Worm (Caenorhabditis elegans): Measurements from ENCODE around the gene lro-1.

The lro-1 gene

ce11 chrX:6250866-6251265 lies 21.0 kb upstream of the lro-1 start:
- TF ChIP-seq fkh-10 (GFP tag; optimal IDR thresholded peaks at IDR 0.05) (peak; percentile 64), skn-1 (tag; optimal IDR thresholded peaks at IDR 0.05) (no peak), pha-4 (tag; optimal IDR thresholded peaks at IDR 0.05) (no peak)

- TF ChIP-seq nhr-23 (tag; optimal IDR thresholded peaks at IDR 0.05) (peak; percentile 14), lin-15B (tag; optimal IDR thresholded peaks at IDR 0.05) (no peak)
Measured at ce11 chrX:6251321-6251720, 20.6 kb upstream of the lro-1 start.

- TF ChIP-seq lin-39 (tag; optimal IDR thresholded peaks at IDR 0.05) (peak; percentile 28), sea-2 (GFP tag; optimal IDR thresholded peaks at IDR 0.05) (no peak), nhr-23 (tag; optimal IDR thresholded peaks at IDR 0.05) (peak; percentile 10), pqm-1 (tag; optimal IDR thresholded peaks at IDR 0.05) (peak; percentile 35), tbx-2 (tag; optimal IDR thresholded peaks at IDR 0.05) (peak; percentile 16), zag-1 (tag; optimal IDR thresholded peaks at IDR 0.05) (no peak), nhr-77 (tag; optimal IDR thresholded peaks at IDR 0.05) (no peak), R02D3.7 (tag; optimal IDR thresholded peaks at IDR 0.05) (peak; percentile 22), elt-2 (tag; optimal IDR thresholded peaks at IDR 0.05) (peak; percentile 47), hmg-11 (tag; optimal IDR thresholded peaks at IDR 0.05) (peak; percentile 52), nhr-67 (tag; optimal IDR thresholded peaks at IDR 0.05) (no peak), nfya-1 (tag; optimal IDR thresholded peaks at IDR 0.05; ENCODE audit: insufficient read depth) (peak; percentile 44), nhr-25 (tag; optimal IDR thresholded peaks at IDR 0.05) (no peak), fkh-2 (tag; optimal IDR thresholded peaks at IDR 0.05) (no peak), nhr-43 (tag; optimal IDR thresholded peaks at IDR 0.05; ENCODE audit: poor library complexity, severe bottlenecking) (peak; percentile 9), nhr-28 (tag; optimal IDR thresholded peaks at IDR 0.05) (no peak), lsy-12 (tag; optimal IDR thresholded peaks at IDR 0.05) (peak; percentile 82), egl-5 (tag; optimal IDR thresholded peaks at IDR 0.05) (no peak), elt-3 (tag; optimal IDR thresholded peaks at IDR 0.05) (peak in 1 of 3 experiments; percentile 32), ama-1 (optimal IDR thresholded peaks at IDR 0.05) (peak; percentile 99), eor-1 (tag; optimal IDR thresholded peaks at IDR 0.05) (no peak), jun-1 (tag; optimal IDR thresholded peaks at IDR 0.05) (peak; percentile 6), mdl-1 (tag; optimal IDR thresholded peaks at IDR 0.05) (no peak)
Measured at ce11 chrX:6251947-6252617, 19.8 kb upstream of the lro-1 start.

- TF ChIP-seq ceh-16 (tag; optimal IDR thresholded peaks at IDR 0.05) (no peak), ama-1 (optimal IDR thresholded peaks at IDR 0.05) (peak; percentile 91), pqm-1 (tag; optimal IDR thresholded peaks at IDR 0.05) (no peak), egl-27 (tag; optimal IDR thresholded peaks at IDR 0.05) (no peak)
Measured at ce11 chrX:6252752-6253151, 19.1 kb upstream of the lro-1 start.

- TF ChIP-seq nhr-43 (tag; optimal IDR thresholded peaks at IDR 0.05; ENCODE audit: poor library complexity, severe bottlenecking) (peak; percentile 39), pqm-1 (tag; optimal IDR thresholded peaks at IDR 0.05) (no peak), ama-1 (optimal IDR thresholded peaks at IDR 0.05) (peak; percentile 85)
Measured at ce11 chrX:6253160-6253559, 18.7 kb upstream of the lro-1 start.

ce11 chrX:6253566-6253898 lies 18.4 kb upstream of the lro-1 start:
- no peak for TF ChIP-seq egl-5 (tag; optimal IDR thresholded peaks at IDR 0.05)
- TF ChIP-seq pha-4 (tag; optimal IDR thresholded peaks at IDR 0.05): peak; percentile 68
- TF ChIP-seq fos-1 (tag; optimal IDR thresholded peaks at IDR 0.05): peak; percentile 50

Measured in whole organism, L3 larva.